Worm (Caenorhabditis elegans) whole organism, late embryonic: ENCODE measurements around the gene ztf-1.

Experiments used
- C08G9.2 ChIP-seq: sonication (generic microtip); optimal IDR thresholded peaks from 2 replicates; lab custom pipeline; 2016; ENCODE audit warnings: mild to moderate bottlenecking, missing genetic modification characterization, moderate library complexity, missing compliant biosample characterization
- K02D7.2 ChIP-seq: sonication (generic microtip); optimal IDR thresholded peaks from 2 replicates; lab custom pipeline; 2017; ENCODE audit warnings: mild to moderate bottlenecking, missing genetic modification characterization, missing compliant biosample characterization
- K09A11.1 ChIP-seq: sonication (generic microtip); optimal IDR thresholded peaks from 2 replicates; lab custom pipeline; 2017; ENCODE audit warnings: antibody characterized with exemption, mild to moderate bottlenecking, missing genetic modification characterization, missing compliant biosample characterization; ENCODE audit not compliant: insufficient read depth
- T23F11.4 ChIP-seq: fragments of 200-800 bp; sonication (Bioruptor generic); optimal IDR thresholded peaks from 2 replicates; lab custom pipeline; 2018; ENCODE audit warnings: mild to moderate bottlenecking, missing genetic modification characterization, missing compliant biosample characterization
- Y22D7AL.16 ChIP-seq: sonication (generic microtip); optimal IDR thresholded peaks from 2 replicates; lab custom pipeline; 2016; ENCODE audit warnings: missing genetic modification characterization, missing compliant biosample characterization
- ahr-1 ChIP-seq: sonication (generic microtip); optimal IDR thresholded peaks from 2 replicates; lab custom pipeline; 2016; ENCODE audit warnings: missing genetic modification characterization, missing compliant biosample characterization
- ceh-14 ChIP-seq: sonication (generic microtip); optimal IDR thresholded peaks from 2 replicates; lab custom pipeline; 2016; ENCODE audit warnings: missing genotype, missing genetic modification characterization, missing compliant biosample characterization
- ceh-18 ChIP-seq: sonication (generic microtip); optimal IDR thresholded peaks from 2 replicates; lab custom pipeline; 2016; ENCODE audit warnings: missing genetic modification characterization, missing compliant biosample characterization
- ceh-19 ChIP-seq: fragments of 200-800 bp; sonication (Bioruptor generic); optimal IDR thresholded peaks from 2 replicates; lab custom pipeline; 2018; ENCODE audit warnings: mild to moderate bottlenecking, missing genetic modification characterization, missing compliant biosample characterization
- ceh-2 ChIP-seq: sonication (generic microtip); optimal IDR thresholded peaks from 2 replicates; lab custom pipeline; 2016; ENCODE audit warnings: missing genotype, missing genetic modification characterization, missing compliant biosample characterization
- ceh-22 ChIP-seq: sonication (generic microtip); optimal IDR thresholded peaks from 2 replicates; lab custom pipeline; 2017; ENCODE audit warnings: missing biosample characterization, missing genetic modification characterization
- ceh-24 ChIP-seq: sonication (generic microtip); optimal IDR thresholded peaks from 2 replicates; lab custom pipeline; 2016; ENCODE audit warnings: mild to moderate bottlenecking, missing genetic modification characterization, missing compliant biosample characterization
- ceh-30 ChIP-seq: fragments of 150-350 bp; optimal IDR thresholded peaks from 2 replicates; lab custom pipeline; 2014; ENCODE audit warnings: missing biosample characterization, missing genetic modification characterization
- ceh-31 ChIP-seq: sonication (generic microtip); optimal IDR thresholded peaks from 2 replicates; lab custom pipeline; 2016; ENCODE audit warnings: missing genetic modification characterization, missing compliant biosample characterization
- ceh-45 ChIP-seq: fragments of 200-800 bp; sonication (Bioruptor generic); IDR thresholded peaks from 2 replicates; pipeline ENCODE4 v1.3.6; 2022; ENCODE audit warnings: missing genetic modification reagents, missing genetic modification characterization, missing compliant biosample characterization
- ceh-48 ChIP-seq: sonication (generic microtip); optimal IDR thresholded peaks from 2 replicates; lab custom pipeline; 2016; ENCODE audit warnings: missing genetic modification characterization, inconsistent platforms, missing compliant biosample characterization
- ceh-6 ChIP-seq: fragments of 200-800 bp; sonication (Bioruptor generic); optimal IDR thresholded peaks from 2 replicates; lab custom pipeline; 2018; ENCODE audit warnings: mild to moderate bottlenecking, missing genetic modification characterization, missing compliant biosample characterization
- ceh-9 ChIP-seq: sonication (generic microtip); optimal IDR thresholded peaks from 2 replicates; lab custom pipeline; 2016; ENCODE audit warnings: mild to moderate bottlenecking, missing genetic modification characterization, inconsistent platforms, missing compliant biosample characterization
- che-1 ChIP-seq: sonication (generic microtip); optimal IDR thresholded peaks from 2 replicates; lab custom pipeline; 2016; ENCODE audit warnings: mild to moderate bottlenecking, missing genetic modification characterization, missing compliant biosample characterization
- dmd-4 ChIP-seq: sonication (generic microtip); optimal IDR thresholded peaks from 2 replicates; lab custom pipeline; 2016; ENCODE audit warnings: borderline replicate concordance, missing genetic modification characterization, missing compliant biosample characterization
- dve-1 ChIP-seq: sonication (generic microtip); optimal IDR thresholded peaks from 2 replicates; lab custom pipeline; 2017; ENCODE audit warnings: antibody characterized with exemption, mild to moderate bottlenecking, missing genetic modification characterization, missing compliant biosample characterization
- elt-2 ChIP-seq: sonication (generic microtip); optimal IDR thresholded peaks from 2 replicates; lab custom pipeline; 2016; ENCODE audit warnings: missing genetic modification reagents, missing genetic modification characterization, missing compliant biosample characterization
- elt-4 ChIP-seq: sonication (generic microtip); optimal IDR thresholded peaks from 2 replicates; lab custom pipeline; 2016; ENCODE audit warnings: missing genetic modification characterization, missing compliant biosample characterization
- ets-4 ChIP-seq: sonication (generic microtip); optimal IDR thresholded peaks from 2 replicates; lab custom pipeline; 2016; ENCODE audit warnings: missing genetic modification characterization, missing compliant biosample characterization
- eyg-1 ChIP-seq: sonication (generic microtip); optimal IDR thresholded peaks from 2 replicates; lab custom pipeline; 2016; ENCODE audit warnings: missing genotype, missing genetic modification characterization, missing compliant biosample characterization
- fax-1 ChIP-seq: sonication (generic microtip); optimal IDR thresholded peaks from 2 replicates; lab custom pipeline; 2016; ENCODE audit warnings: missing genotype, missing genetic modification characterization, missing compliant biosample characterization
- fkh-10 ChIP-seq: fragments of 150-350 bp; optimal IDR thresholded peaks from 2 replicates; lab custom pipeline; 2014; ENCODE audit warnings: missing biosample characterization, missing genetic modification reagents, missing genetic modification characterization
- gmeb-2 ChIP-seq: sonication (generic microtip); optimal IDR thresholded peaks from 2 replicates; lab custom pipeline; 2016; ENCODE audit warnings: missing genetic modification characterization, inconsistent platforms, missing compliant biosample characterization
- hlh-13 ChIP-seq: fragments of 200-800 bp; sonication (Bioruptor generic); optimal IDR thresholded peaks from 2 replicates; lab custom pipeline; 2018; ENCODE audit warnings: mild to moderate bottlenecking, missing genetic modification characterization, missing compliant biosample characterization
- hlh-15 ChIP-seq: sonication (generic microtip); optimal IDR thresholded peaks from 2 replicates; lab custom pipeline; 2016; ENCODE audit warnings: missing genetic modification characterization, missing compliant biosample characterization
- hlh-30 ChIP-seq: sonication (generic microtip); optimal IDR thresholded peaks from 2 replicates; lab custom pipeline; 2017; ENCODE audit warnings: antibody characterized with exemption, missing genetic modification characterization, missing compliant biosample characterization; ENCODE audit not compliant: insufficient read depth
- hlh-6 ChIP-seq: sonication (generic microtip); optimal IDR thresholded peaks from 2 replicates; lab custom pipeline; 2016; ENCODE audit warnings: missing genotype, missing genetic modification characterization, missing compliant biosample characterization
- lim-6 ChIP-seq: sonication (generic microtip); optimal IDR thresholded peaks from 2 replicates; lab custom pipeline; 2016; ENCODE audit warnings: missing genetic modification characterization, missing compliant biosample characterization
- lin-11 ChIP-seq: fragments of 200-800 bp; sonication (Bioruptor generic); optimal IDR thresholded peaks from 2 replicates; lab custom pipeline; 2018; ENCODE audit warnings: mild to moderate bottlenecking, missing genetic modification characterization, missing compliant biosample characterization
- madf-2 ChIP-seq: sonication (generic microtip); optimal IDR thresholded peaks from 2 replicates; lab custom pipeline; 2017; ENCODE audit warnings: missing genetic modification characterization, missing compliant biosample characterization
- mec-3 ChIP-seq: sonication (generic microtip); optimal IDR thresholded peaks from 2 replicates; lab custom pipeline; 2016; ENCODE audit warnings: borderline replicate concordance, missing genetic modification characterization, missing compliant biosample characterization
- nfya-1 ChIP-seq: sonication (generic microtip); optimal IDR thresholded peaks from 2 replicates; lab custom pipeline; 2017; ENCODE audit warnings: missing genetic modification characterization, mild to moderate bottlenecking, missing compliant biosample characterization, antibody characterized with exemption, moderate library complexity
- odd-2 ChIP-seq: sonication (generic microtip); optimal IDR thresholded peaks from 2 replicates; lab custom pipeline; 2017; ENCODE audit warnings: antibody characterized with exemption, mild to moderate bottlenecking, missing genetic modification characterization, missing compliant biosample characterization
- pat-9 ChIP-seq: fragments of 200-800 bp; sonication (Bioruptor generic); optimal IDR thresholded peaks from 2 replicates; lab custom pipeline; 2018; ENCODE audit warnings: mild to moderate bottlenecking, missing genetic modification characterization, moderate library complexity, missing compliant biosample characterization
- pax-1 ChIP-seq: fragments of 150-350 bp; optimal IDR thresholded peaks from 2 replicates; lab custom pipeline; 2014; ENCODE audit warnings: missing biosample characterization, missing genetic modification characterization
- pha-4 ChIP-seq: fragments of 150-350 bp; optimal IDR thresholded peaks from 2 replicates; lab custom pipeline; 2018; ENCODE audit warnings: missing biosample characterization, missing genetic modification reagents, missing genetic modification characterization
- pqm-1 ChIP-seq: sonication (generic microtip); optimal IDR thresholded peaks from 2 replicates; lab custom pipeline; 2016; ENCODE audit warnings: missing genetic modification characterization, missing compliant biosample characterization
- pros-1 ChIP-seq: fragments of 150-350 bp; optimal IDR thresholded peaks from 2 replicates; lab custom pipeline; 2014; ENCODE audit warnings: missing biosample characterization, missing genetic modification reagents, missing genetic modification characterization
- ref-2 ChIP-seq: sonication (generic microtip); optimal IDR thresholded peaks from 2 replicates; lab custom pipeline; 2016; ENCODE audit warnings: missing genetic modification characterization, missing compliant biosample characterization
- rnt-1 ChIP-seq: sonication (generic microtip); optimal IDR thresholded peaks from 2 replicates; lab custom pipeline; 2016; ENCODE audit warnings: missing genetic modification characterization, missing compliant biosample characterization
- sdc-2 ChIP-seq: sonication (generic microtip); optimal IDR thresholded peaks from 2 replicates; lab custom pipeline; 2016; ENCODE audit warnings: missing genotype, missing genetic modification characterization, missing compliant biosample characterization
- sox-4 ChIP-seq: sonication (generic microtip); optimal IDR thresholded peaks from 2 replicates; lab custom pipeline; 2017; ENCODE audit warnings: mild to moderate bottlenecking, missing genetic modification characterization, inconsistent platforms, missing compliant biosample characterization
- syd-9 ChIP-seq: sonication (generic microtip); optimal IDR thresholded peaks from 2 replicates; lab custom pipeline; 2016; ENCODE audit warnings: mild to moderate bottlenecking, missing genetic modification characterization, moderate library complexity, missing compliant biosample characterization
- ttx-3 ChIP-seq: sonication (generic microtip); optimal IDR thresholded peaks from 2 replicates; lab custom pipeline; 2016; ENCODE audit warnings: missing genetic modification reagents, missing genetic modification characterization, missing compliant biosample characterization
- unc-55 ChIP-seq: sonication (generic microtip); optimal IDR thresholded peaks from 2 replicates; lab custom pipeline; 2017; ENCODE audit warnings: missing biosample characterization, missing genetic modification reagents, missing genetic modification characterization
- unc-86 ChIP-seq: sonication (generic microtip); optimal IDR thresholded peaks from 2 replicates; lab custom pipeline; 2016; ENCODE audit warnings: missing genetic modification characterization, missing compliant biosample characterization
- zip-5 ChIP-seq: sonication (generic microtip); optimal IDR thresholded peaks from 2 replicates; lab custom pipeline; 2016; ENCODE audit warnings: missing genetic modification characterization, missing compliant biosample characterization
- ztf-16 ChIP-seq: sonication (generic microtip); optimal IDR thresholded peaks from 2 replicates; lab custom pipeline; 2017; ENCODE audit warnings: missing genetic modification characterization, missing compliant biosample characterization

ztf-1 gene

DNA sequence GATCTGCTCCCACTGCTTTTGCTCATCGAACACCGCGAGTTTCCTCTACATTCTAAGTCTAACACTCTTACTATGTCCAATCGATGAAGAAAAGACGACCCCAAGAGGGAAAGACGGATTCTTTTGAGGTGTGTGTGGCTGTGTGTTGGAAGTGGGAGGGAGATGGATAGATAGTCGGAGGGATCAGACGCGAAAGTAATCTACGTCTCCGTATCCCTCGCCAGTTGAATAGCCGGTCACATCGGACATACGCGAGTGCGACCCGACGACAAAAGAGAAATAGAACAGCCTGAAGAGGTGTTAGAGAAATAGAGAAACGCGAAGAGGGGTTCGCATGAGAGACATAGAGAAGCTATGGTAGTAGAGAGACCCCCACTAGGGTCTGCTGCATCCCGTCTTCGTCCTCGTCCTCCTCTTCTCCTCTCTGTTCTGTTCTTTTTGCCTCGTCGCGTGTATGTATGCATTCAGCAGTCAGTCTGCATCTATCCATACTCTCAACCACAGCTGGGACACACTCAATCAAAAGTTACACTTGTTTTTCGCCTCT, 3.5 kb upstream of the ztf-1 start:
- TF ChIP-seq C08G9.2 (tag; lab: Kevin White, UChicago) (peak; percentile 60), ztf-16 (no peak), ceh-19 (GFP tag; lab: Kevin White, UChicago) (no peak), dmd-4 (tag; lab: Kevin White, UChicago) (peak; percentile 6), mec-3 (tag; lab: Kevin White, UChicago) (no peak), unc-86 (tag; lab: Kevin White, UChicago) (no peak), hlh-6 (peak; percentile 28), ceh-14 (tag; lab: Kevin White, UChicago) (peak; percentile 75), syd-9 (tag; lab: Kevin White, UChicago) (peak; percentile 73), ceh-9 (tag; lab: Kevin White, UChicago) (no peak), pat-9 (tag; lab: Kevin White, UChicago) (no peak), pros-1 (tag; lab: Kevin White, UChicago) (peak; percentile 93), elt-2 (peak; percentile 17), ets-4 (tag; lab: Kevin White, UChicago) (peak; percentile 25), pqm-1 (tag; lab: Kevin White, UChicago) (no peak), hlh-30 (tag; lab: Kevin White, UChicago) (peak; percentile 80), pax-1 (no peak), hlh-15 (no peak), zip-5 (tag; lab: Kevin White, UChicago) (no peak), elt-4 (tag; lab: Kevin White, UChicago) (no peak), lin-11 (tag; lab: Kevin White, UChicago) (no peak), ceh-6 (GFP tag; lab: Kevin White, UChicago) (no peak), ahr-1 (tag; lab: Kevin White, UChicago) (no peak), sdc-2 (peak; percentile 10), Y22D7AL.16 (tag; lab: Kevin White, UChicago) (no peak), lim-6 (peak; percentile 3), che-1 (peak; percentile 10), K02D7.2 (no peak), sox-4 (tag; lab: Kevin White, UChicago) (no peak), gmeb-2 (tag; lab: Kevin White, UChicago) (no peak), ceh-31 (peak; percentile 92), pha-4 (tag; lab: Kevin White, UChicago) (no peak), ref-2 (tag; lab: Kevin White, UChicago) (peak; percentile 87), ceh-2 (peak; percentile 54), fkh-10 (no peak), ceh-18 (peak; percentile 90), ceh-30 (tag; lab: Kevin White, UChicago) (peak; percentile 60), ceh-48 (tag; lab: Kevin White, UChicago) (peak; percentile 67), madf-2 (tag; lab: Kevin White, UChicago) (peak; percentile 9), T23F11.4 (no peak), ceh-22 (no peak), eyg-1 (tag; lab: Kevin White, UChicago) (no peak), rnt-1 (peak; percentile 89), nfya-1 (tag; lab: Kevin White, UChicago) (peak; percentile 96), ceh-24 (tag; lab: Kevin White, UChicago) (no peak), ceh-45 (GFP tag; lab: Robert Waterston, UW) (no peak), unc-55 (GFP tag; lab: Kevin White, UChicago) (peak; percentile 91), K09A11.1 (tag; lab: Kevin White, UChicago) (peak; percentile 33), dve-1 (tag; lab: Kevin White, UChicago) (peak; percentile 90), odd-2 (tag; lab: Kevin White, UChicago) (no peak), hlh-13 (GFP tag; lab: Kevin White, UChicago) (no peak), ttx-3 (tag; lab: Kevin White, UChicago) (no peak), fax-1 (tag; lab: Kevin White, UChicago) (no peak)
